Worm (Caenorhabditis elegans): ENCODE results near the gene irld-65.

DNA sequence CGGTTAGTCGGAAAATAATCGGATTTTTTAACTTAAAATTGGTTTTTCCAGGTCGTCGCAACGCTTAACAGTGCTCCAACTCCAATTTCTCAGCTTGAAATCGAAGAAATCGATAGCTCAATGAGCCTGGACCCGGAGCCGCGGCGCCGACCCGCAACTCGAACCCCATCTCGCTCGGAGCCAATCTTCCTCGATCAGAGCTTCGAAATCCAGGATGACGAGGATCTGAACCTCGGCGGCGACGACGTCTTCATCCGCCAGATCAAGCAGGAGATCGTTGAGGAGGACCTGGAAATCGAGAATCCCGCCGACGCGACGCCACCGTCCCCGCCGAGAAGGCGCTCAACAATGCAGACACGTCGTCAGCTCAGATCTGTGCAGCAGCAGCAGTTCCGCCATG, 17.5 kb downstream of the irld-65 start:
- TF ChIP-seq nhr-11 (tag; optimal IDR thresholded peaks at IDR 0.05) (no peak), ztf-11 (tag; optimal IDR thresholded peaks at IDR 0.05) (no peak)
